Fruit fly (Drosophila melanogaster) whole organism, embryonic: ENCODE results near the gene L2HGDH.

Experiments
- ATbp ChIP-seq: fragments of 200-800 bp; sonication (Bioruptor generic); optimal IDR thresholded peaks from 2 replicates; lab custom pipeline; 2017; ENCODE audit warnings: missing biosample characterization, mild to moderate bottlenecking, missing genetic modification characterization, missing genetic modification reagents
- Blimp-1 ChIP-seq: fragments of 200-800 bp; sonication (Bioruptor generic); optimal IDR thresholded peaks from 3 replicates; lab custom pipeline; 2018; ENCODE audit warnings: missing biosample characterization, missing genetic modification characterization, mild to moderate bottlenecking, moderate library complexity, missing genetic modification reagents
- BtbVII ChIP-seq: fragments of 200-800 bp; sonication (Bioruptor generic); optimal IDR thresholded peaks from 3 replicates; lab custom pipeline; 2017; ENCODE audit warnings: missing biosample characterization, mild to moderate bottlenecking, missing genetic modification characterization
- CG10147 ChIP-seq: fragments of 200-800 bp; sonication (Bioruptor generic); optimal IDR thresholded peaks from 2 replicates; lab custom pipeline; 2019; ENCODE audit warnings: missing biosample characterization, mild to moderate bottlenecking, missing genetic modification characterization, moderate library complexity
- CG1024 ChIP-seq: fragments of 200-800 bp; sonication (Bioruptor generic); IDR thresholded peaks from 2 replicates; pipeline ENCODE4 v1.3.6; 2022; ENCODE audit warnings: missing biosample characterization, missing genetic modification characterization
- CG10267 ChIP-seq: fragments of 200-800 bp; sonication (Bioruptor generic); optimal IDR thresholded peaks from 2 replicates; lab custom pipeline; 2018; ENCODE audit warnings: missing biosample characterization, mild to moderate bottlenecking, missing genetic modification characterization, moderate library complexity
- CG11456 ChIP-seq: fragments of 200-800 bp; sonication (Bioruptor generic); IDR thresholded peaks from 3 replicates; pipeline ENCODE4 v1.3.6; 2022; ENCODE audit warnings: missing biosample characterization, missing genetic modification characterization
- CG12236 ChIP-seq: fragments of 200-800 bp; sonication (Bioruptor generic); optimal IDR thresholded peaks from 2 replicates; lab custom pipeline; 2016; ENCODE audit warnings: missing biosample characterization, missing genetic modification characterization
- CG13775 ChIP-seq: fragments of 200-800 bp; sonication (Bioruptor generic); optimal IDR thresholded peaks from 3 replicates; lab custom pipeline; 2017; ENCODE audit warnings: missing biosample characterization, mild to moderate bottlenecking, missing genetic modification characterization
- CG13894 ChIP-seq: fragments of 200-800 bp; sonication (Bioruptor generic); optimal IDR thresholded peaks from 3 replicates; lab custom pipeline; 2018; ENCODE audit warnings: missing biosample characterization, mild to moderate bottlenecking, missing genetic modification characterization, moderate library complexity
- CG15696 ChIP-seq: fragments of 200-800 bp; sonication (Bioruptor generic); optimal IDR thresholded peaks from 2 replicates; lab custom pipeline; 2019; ENCODE audit warnings: missing biosample characterization, mild to moderate bottlenecking, missing genetic modification characterization, moderate library complexity
- CG17359 ChIP-seq: fragments of 200-800 bp; sonication (Bioruptor generic); optimal IDR thresholded peaks from 3 replicates; lab custom pipeline; 2018; ENCODE audit warnings: missing biosample characterization, mild to moderate bottlenecking, missing genetic modification characterization, moderate library complexity
- CG2116 ChIP-seq: fragments of 200-800 bp; sonication (Bioruptor generic); optimal IDR thresholded peaks from 3 replicates; lab custom pipeline; 2018; ENCODE audit warnings: missing biosample characterization, mild to moderate bottlenecking, missing genetic modification characterization
- CG2875 ChIP-seq: fragments of 200-800 bp; sonication (Bioruptor generic); optimal IDR thresholded peaks from 2 replicates; lab custom pipeline; 2017; ENCODE audit warnings: missing biosample characterization, mild to moderate bottlenecking, missing genetic modification characterization, missing genetic modification reagents
- CG6689 ChIP-seq: fragments of 200-800 bp; sonication (Bioruptor generic); IDR thresholded peaks from 2 replicates; pipeline ENCODE4 v1.3.6; 2022; ENCODE audit warnings: missing biosample characterization, missing genetic modification characterization
- CG7556 ChIP-seq: fragments of 200-800 bp; sonication (Bioruptor generic); optimal IDR thresholded peaks from 2 replicates; lab custom pipeline; 2017; ENCODE audit warnings: missing biosample characterization, mild to moderate bottlenecking, missing genetic modification characterization
- CG8290 ChIP-seq, 3 experiments: fragments of 200-800 bp; sonication (Bioruptor generic); optimal IDR thresholded peaks; 2 replicates each; lab custom pipeline; 2016 to 2019; ENCODE audit warnings: missing biosample characterization in 3 of 3, missing genetic modification characterization in 3 of 3, mild to moderate bottlenecking in 2 of 3, moderate library complexity in 1 of 3
- CG8944 ChIP-seq: fragments of 200-800 bp; sonication (Bioruptor generic); optimal IDR thresholded peaks from 3 replicates; lab custom pipeline; 2016; ENCODE audit warnings: missing biosample characterization, missing genetic modification characterization
- Doc3 ChIP-seq: fragments of 200-800 bp; sonication (Bioruptor generic); IDR thresholded peaks from 3 replicates; pipeline ENCODE4 v1.3.6; 2022; ENCODE audit warnings: missing biosample characterization, missing genetic modification characterization; ENCODE audit not compliant: partially characterized antibody
- Fer2 ChIP-seq: fragments of 200-800 bp; sonication (Bioruptor generic); optimal IDR thresholded peaks from 2 replicates; lab custom pipeline; 2018; ENCODE audit warnings: missing biosample characterization, mild to moderate bottlenecking, missing genetic modification characterization, moderate library complexity
- Gug ChIP-seq: fragments of 200-800 bp; sonication (Bioruptor generic); IDR thresholded peaks from 4 replicates; pipeline ENCODE4 v1.3.6; 2022; ENCODE audit warnings: missing biosample characterization, missing genetic modification characterization
- Hr3 ChIP-seq: fragments of 200-800 bp; sonication (Bioruptor generic); optimal IDR thresholded peaks from 3 replicates; lab custom pipeline; 2016; ENCODE audit warnings: missing biosample characterization, missing genetic modification characterization
- Hsf ChIP-seq: fragments of 200-800 bp; sonication (Bioruptor generic); optimal IDR thresholded peaks from 3 replicates; lab custom pipeline; 2016; ENCODE audit warnings: missing biosample characterization, missing genetic modification characterization
- Jarid2 ChIP-seq: fragments of 200-800 bp; sonication (Bioruptor generic); optimal IDR thresholded peaks from 3 replicates; lab custom pipeline; 2017; ENCODE audit warnings: mild to moderate bottlenecking, missing biosample characterization, missing genetic modification reagents, missing genetic modification characterization
- Mes4 ChIP-seq: fragments of 200-800 bp; sonication (Bioruptor generic); optimal IDR thresholded peaks from 2 replicates; lab custom pipeline; 2016; ENCODE audit warnings: missing biosample characterization, missing genetic modification characterization
- Ravus ChIP-seq: fragments of 200-800 bp; sonication (Bioruptor generic); IDR thresholded peaks from 2 replicates; pipeline ENCODE4 v1.3.6; 2022; ENCODE audit warnings: missing biosample characterization, missing genetic modification characterization
- aop ChIP-seq: fragments of 200-800 bp; sonication (Bioruptor generic); IDR thresholded peaks from 2 replicates; pipeline ENCODE4 v1.3.6; 2022; ENCODE audit warnings: missing biosample characterization, missing genetic modification characterization
- bab2 ChIP-seq: fragments of 200-800 bp; sonication (Bioruptor generic); optimal IDR thresholded peaks from 2 replicates; lab custom pipeline; 2016; ENCODE audit warnings: missing biosample characterization, missing genetic modification characterization
- br ChIP-seq: fragments of >200 bp; optimal IDR thresholded peaks from 2 replicates; lab custom pipeline; 2017
- btn ChIP-seq: fragments of 200-800 bp; sonication (Bioruptor generic); optimal IDR thresholded peaks from 2 replicates; lab custom pipeline; 2016; ENCODE audit warnings: missing biosample characterization, missing genetic modification characterization
- cad ChIP-seq: fragments of >200 bp; optimal IDR thresholded peaks from 2 replicates; lab custom pipeline; 2017; ENCODE audit warnings: missing biosample characterization, missing genetic modification characterization
- caup ChIP-seq: fragments of 200-800 bp; sonication (Bioruptor generic); optimal IDR thresholded peaks from 3 replicates; lab custom pipeline; 2017; ENCODE audit warnings: missing biosample characterization, mild to moderate bottlenecking, missing genetic modification characterization, moderate library complexity; ENCODE audit not compliant: severe bottlenecking
- ci ChIP-seq: fragments of 200-800 bp; sonication (Bioruptor generic); IDR thresholded peaks from 3 replicates; pipeline ENCODE4 v1.3.6; 2022; ENCODE audit warnings: missing biosample characterization, missing genetic modification characterization
- crp ChIP-seq, 2 experiments: fragments of 200-800 bp; sonication (Bioruptor generic); optimal IDR thresholded peaks; 2 replicates in 1 of 2; 3 replicates in 1 of 2; lab custom pipeline; 2017; ENCODE audit warnings: missing biosample characterization in 2 of 2, missing genetic modification characterization in 2 of 2, mild to moderate bottlenecking in 1 of 2, moderate library complexity in 1 of 2
- dmrt11E ChIP-seq: fragments of 200-800 bp; sonication (Bioruptor generic); optimal IDR thresholded peaks from 3 replicates; lab custom pipeline; 2018; ENCODE audit warnings: missing biosample characterization, mild to moderate bottlenecking, missing genetic modification characterization, moderate library complexity
- eyg ChIP-seq: fragments of 200-800 bp; sonication (Bioruptor generic); optimal IDR thresholded peaks from 3 replicates; lab custom pipeline; 2016; ENCODE audit warnings: missing biosample characterization, missing genetic modification characterization
- fu2 ChIP-seq: fragments of 200-800 bp; sonication (Bioruptor generic); optimal IDR thresholded peaks from 2 replicates; lab custom pipeline; 2016; ENCODE audit warnings: missing biosample characterization, missing genetic modification characterization
- her ChIP-seq: fragments of 200-800 bp; sonication (Bioruptor generic); optimal IDR thresholded peaks from 2 replicates; lab custom pipeline; 2016; ENCODE audit warnings: missing biosample characterization, missing genetic modification characterization
- lmd ChIP-seq: fragments of 200-800 bp; sonication (Bioruptor generic); IDR thresholded peaks from 2 replicates; pipeline ENCODE4 v1.3.6; 2022; ENCODE audit warnings: missing biosample characterization, missing genetic modification characterization
- maf-S ChIP-seq: fragments of 200-800 bp; sonication (Bioruptor generic); optimal IDR thresholded peaks from 2 replicates; lab custom pipeline; 2016; ENCODE audit warnings: missing biosample characterization, missing genetic modification characterization
- nmo ChIP-seq: fragments of 200-800 bp; sonication (Bioruptor generic); optimal IDR thresholded peaks from 2 replicates; lab custom pipeline; 2018; ENCODE audit warnings: missing biosample characterization, mild to moderate bottlenecking, missing genetic modification characterization, moderate library complexity
- pb ChIP-seq: fragments of 200-800 bp; sonication (Bioruptor generic); optimal IDR thresholded peaks from 3 replicates; lab custom pipeline; 2016; ENCODE audit warnings: missing biosample characterization, missing genetic modification characterization
- pros ChIP-seq: fragments of 200-800 bp; sonication (Bioruptor generic); optimal IDR thresholded peaks from 3 replicates; lab custom pipeline; 2019; ENCODE audit warnings: missing biosample characterization, mild to moderate bottlenecking, missing genetic modification characterization, moderate library complexity
- rib ChIP-seq: fragments of 200-800 bp; sonication (Bioruptor generic); IDR thresholded peaks from 2 replicates; pipeline ENCODE4 v1.3.6; 2022; ENCODE audit warnings: missing biosample characterization, missing genetic modification characterization
- slbo ChIP-seq: fragments of 200-800 bp; sonication (Bioruptor generic); IDR thresholded peaks from 2 replicates; pipeline ENCODE4 v1.3.6; 2022; ENCODE audit warnings: missing biosample characterization, missing genetic modification characterization
- slp2 ChIP-seq: fragments of 200-800 bp; sonication (Bioruptor generic); optimal IDR thresholded peaks from 2 replicates; lab custom pipeline; 2016; ENCODE audit warnings: missing biosample characterization, missing genetic modification characterization
- sug ChIP-seq: fragments of 200-800 bp; optimal IDR thresholded peaks from 2 replicates; lab custom pipeline; 2019; ENCODE audit warnings: missing biosample characterization, mild to moderate bottlenecking, missing genetic modification characterization, moderate library complexity
- unc-4 ChIP-seq: fragments of 200-800 bp; sonication (Bioruptor generic); IDR thresholded peaks from 2 replicates; pipeline ENCODE4 v1.3.6; 2022; ENCODE audit warnings: missing biosample characterization, missing genetic modification characterization; ENCODE audit not compliant: partially characterized antibody
- zfh1 ChIP-seq: fragments of 200-800 bp; sonication (Bioruptor generic); IDR thresholded peaks from 3 replicates; pipeline ENCODE4 v1.3.6; 2022; ENCODE audit warnings: missing biosample characterization, missing genetic modification characterization

The L2HGDH gene

dm6 chr2L:18974063-18974779 is at the start of gene L2HGDH, which contains the start of gene CG10431 (continued):
- TF ChIP-seq ATbp (GFP tag; lab: Kevin White, UChicago) (peak; percentile 25), pros (GFP tag; lab: Kevin White, UChicago) (peak; percentile 88), CG12236 (GFP tag; lab: Kevin White, UChicago) (no peak), CG2116 (peak; percentile 72), CG8290 (GFP tag; optimal IDR thresholded peaks at IDR 0.05; lab: Kevin White, UChicago) (peak; percentile 61), CG8290 (tag; optimal IDR thresholded peaks at IDR 0.05; lab: Kevin White, UChicago) (peak in 1 of 2 experiments; percentile 77), fu2 (GFP tag; lab: Kevin White, UChicago) (no peak), CG15696 (tag; lab: Kevin White, UChicago) (peak; percentile 36), nmo (GFP tag; lab: Kevin White, UChicago) (peak; percentile 78), CG2875 (GFP tag; lab: Kevin White, UChicago) (peak; percentile 27), zfh1 (GFP tag; lab: Robert Waterston, UW) (0 out of 3 replicates have a peak, but pooled peaks have one; percentile 32), Blimp-1 (GFP tag; lab: Kevin White, UChicago) (peak; percentile 32), Mes4 (GFP tag; lab: Kevin White, UChicago) (no peak), aop (GFP tag; lab: Robert Waterston, UW) (no peak), br (no peak), CG6689 (GFP tag; lab: Robert Waterston, UW) (no peak; the same call in 1 of the 2 replicates), dmrt11E (peak; percentile 47), BtbVII (GFP tag; lab: Kevin White, UChicago) (peak; percentile 67), rib (GFP tag; lab: Robert Waterston, UW) (no peak), Gug (no peak), CG13775 (GFP tag; lab: Kevin White, UChicago) (peak; percentile 63), btn (peak; percentile 4), Jarid2 (peak; percentile 57), CG10147 (GFP tag; lab: Kevin White, UChicago) (peak; percentile 50), sug (tag; lab: Kevin White, UChicago) (peak; percentile 91), CG17359 (tag; lab: Kevin White, UChicago) (peak; percentile 54), caup (GFP tag; lab: Kevin White, UChicago) (peak; percentile 34), unc-4 (GFP tag; lab: Robert Waterston, UW) (0 out of 2 replicates have a peak, but pooled peaks have one; percentile 17), pb (GFP tag; lab: Kevin White, UChicago) (no peak), crp (GFP tag; optimal IDR thresholded peaks at IDR 0.05; lab: Kevin White, UChicago) (peak; percentile 71 to 97), Ravus (GFP tag; lab: Robert Waterston, UW) (no peak), CG11456 (GFP tag; lab: Robert Waterston, UW) (no peak), bab2 (GFP tag; lab: Kevin White, UChicago) (peak; percentile 18), CG10267 (tag; lab: Kevin White, UChicago) (peak; percentile 98), Fer2 (tag; lab: Kevin White, UChicago) (peak; percentile 60), Hr3 (no peak), ci (GFP tag; lab: Robert Waterston, UW) (peak; percentile 55; the same call in 2 of the 3 replicates), Hsf (GFP tag; lab: Kevin White, UChicago) (peak; percentile 59), cad (GFP tag; lab: Kevin White, UChicago) (no peak), CG1024 (GFP tag; lab: Robert Waterston, UW) (no peak), slp2 (GFP tag; lab: Kevin White, UChicago) (no peak), lmd (GFP tag; lab: Robert Waterston, UW) (0 out of 2 replicates have a peak, but pooled peaks have one; percentile 21), slbo (peak; percentile 54; the same call in 1 of the 2 replicates), eyg (GFP tag; lab: Kevin White, UChicago) (no peak), CG7556 (GFP tag; lab: Kevin White, UChicago) (peak; percentile 67), Doc3 (no peak), CG13894 (tag; lab: Kevin White, UChicago) (peak; percentile 67), maf-S (peak; percentile 5), CG8944 (GFP tag; lab: Kevin White, UChicago) (peak; percentile 5), her (GFP tag; lab: Kevin White, UChicago) (no peak)
